Worm (Caenorhabditis elegans) whole organism, late embryonic: Measurements from ENCODE around the gene clec-129.

Experiments
- K02D7.2 ChIP-seq: sonication (generic microtip); optimal IDR thresholded peaks from 2 replicates; lab custom pipeline; 2017; ENCODE audit warnings: mild to moderate bottlenecking, missing genetic modification characterization, missing compliant biosample characterization
- T23F11.4 ChIP-seq: fragments of 200-800 bp; sonication (Bioruptor generic); optimal IDR thresholded peaks from 2 replicates; lab custom pipeline; 2018; ENCODE audit warnings: mild to moderate bottlenecking, missing genetic modification characterization, missing compliant biosample characterization
- ceh-34 ChIP-seq: sonication (generic microtip); optimal IDR thresholded peaks from 2 replicates; lab custom pipeline; 2016; ENCODE audit warnings: mild to moderate bottlenecking, missing genetic modification characterization, missing compliant biosample characterization
- ceh-48 ChIP-seq: sonication (generic microtip); optimal IDR thresholded peaks from 2 replicates; lab custom pipeline; 2016; ENCODE audit warnings: missing genetic modification characterization, inconsistent platforms, missing compliant biosample characterization
- ceh-9 ChIP-seq: sonication (generic microtip); optimal IDR thresholded peaks from 2 replicates; lab custom pipeline; 2016; ENCODE audit warnings: mild to moderate bottlenecking, missing genetic modification characterization, inconsistent platforms, missing compliant biosample characterization
- fkh-10 ChIP-seq: fragments of 150-350 bp; optimal IDR thresholded peaks from 2 replicates; lab custom pipeline; 2014; ENCODE audit warnings: missing biosample characterization, missing genetic modification reagents, missing genetic modification characterization
- npax-4 ChIP-seq: sonication (generic microtip); optimal IDR thresholded peaks from 2 replicates; lab custom pipeline; 2016; ENCODE audit warnings: missing genetic modification characterization, missing compliant biosample characterization
- pag-3 ChIP-seq: sonication (generic microtip); optimal IDR thresholded peaks from 2 replicates; lab custom pipeline; 2016; ENCODE audit warnings: missing compliant biosample characterization, missing genetic modification characterization, borderline replicate concordance
- pat-9 ChIP-seq: fragments of 200-800 bp; sonication (Bioruptor generic); optimal IDR thresholded peaks from 2 replicates; lab custom pipeline; 2018; ENCODE audit warnings: mild to moderate bottlenecking, missing genetic modification characterization, moderate library complexity, missing compliant biosample characterization
- rnt-1 ChIP-seq: sonication (generic microtip); optimal IDR thresholded peaks from 2 replicates; lab custom pipeline; 2016; ENCODE audit warnings: missing genetic modification characterization, missing compliant biosample characterization
- ttx-3 ChIP-seq: sonication (generic microtip); optimal IDR thresholded peaks from 2 replicates; lab custom pipeline; 2016; ENCODE audit warnings: missing genetic modification reagents, missing genetic modification characterization, missing compliant biosample characterization
- unc-55 ChIP-seq: sonication (generic microtip); optimal IDR thresholded peaks from 2 replicates; lab custom pipeline; 2017; ENCODE audit warnings: missing biosample characterization, missing genetic modification reagents, missing genetic modification characterization

Gene clec-129

ce11 chrII:3620862-3621261, 49.6 kb downstream of the clec-129 start:
- TF ChIP-seq pat-9 (tag; lab: Kevin White, UChicago) (no peak), K02D7.2 (tag; lab: Kevin White, UChicago) (no peak), ceh-34 (tag; lab: Kevin White, UChicago) (no peak), pag-3 (tag; lab: Kevin White, UChicago) (no peak)
- TF ChIP-seq, all 69 proteins: peak for 0

ce11 chrII:3622014-3622413, 50.7 kb downstream of the clec-129 start, which contains the start of gene M151.7:
M151.7 (plus strand) TSS chrII:3622314.
- TF ChIP-seq npax-4 (tag; lab: Kevin White, UChicago) (no peak), pag-3 (tag; lab: Kevin White, UChicago) (no peak), unc-55 (GFP tag; lab: Kevin White, UChicago) (no peak), fkh-10 (GFP tag; lab: Kevin White, UChicago) (no peak), ttx-3 (tag; lab: Kevin White, UChicago) (no peak), T23F11.4 (GFP tag; lab: Kevin White, UChicago) (no peak), ceh-48 (tag; lab: Kevin White, UChicago) (no peak), rnt-1 (no peak), ceh-9 (tag; lab: Kevin White, UChicago) (no peak)
